Fruit fly (Drosophila melanogaster) whole organism, wandering third instar larva: ENCODE measurements around the gene Mst98Ca.

Source experiments
- Abd-B ChIP-seq: fragments of >200 bp; optimal IDR thresholded peaks from 2 replicates; lab custom pipeline; 2017; ENCODE audit warnings: missing biosample characterization, missing genetic modification characterization
- Dfd ChIP-seq: fragments of >200 bp; optimal IDR thresholded peaks from 2 replicates; lab custom pipeline; 2017; ENCODE audit warnings: missing biosample characterization, missing genetic modification characterization
- Mio ChIP-seq: sonication (Bioruptor generic); optimal IDR thresholded peaks from 2 replicates; lab custom pipeline; 2016; ENCODE audit warnings: missing biosample characterization, missing genetic modification characterization
- N ChIP-seq: fragments of >200 bp; optimal IDR thresholded peaks from 2 replicates; lab custom pipeline; 2018; ENCODE audit warnings: missing biosample characterization, missing external identifiers, missing genetic modification characterization
- dl ChIP-seq, 2 experiments: fragments of 175-275, 200-275 bp in 1 of 2; fragments of 200-275 bp in 1 of 2; sonication (Bioruptor generic); optimal IDR thresholded peaks; lab custom pipeline; 2018; ENCODE audit warnings: mild to moderate bottlenecking in 2 of 2, missing biosample characterization in 2 of 2, missing genetic modification characterization in 2 of 2, moderate library complexity in 2 of 2; ENCODE audit not compliant: partially characterized antibody in 2 of 2, insufficient read depth in 1 of 2
- dmrt93B ChIP-seq: fragments of 200-800 bp; sonication (Bioruptor generic); optimal IDR thresholded peaks from 2 replicates; lab custom pipeline; 2018; ENCODE audit warnings: missing biosample characterization, mild to moderate bottlenecking, missing genetic modification characterization
- dsf ChIP-seq: sonication (Bioruptor generic); optimal IDR thresholded peaks from 2 replicates; lab custom pipeline; 2016; ENCODE audit warnings: missing biosample characterization, missing genetic modification characterization, borderline replicate concordance
- ey ChIP-seq: fragments of 200-800 bp; sonication (Bioruptor generic); optimal IDR thresholded peaks from 2 replicates; lab custom pipeline; 2016; ENCODE audit warnings: missing biosample characterization, missing genetic modification characterization
- h ChIP-seq: fragments of 200-800 bp; sonication (Bioruptor generic); optimal IDR thresholded peaks from 3 replicates; lab custom pipeline; 2016; ENCODE audit warnings: missing biosample characterization, mild to moderate bottlenecking, missing genetic modification characterization
- psq ChIP-seq: fragments of 200-800 bp; sonication (Bioruptor generic); optimal IDR thresholded peaks from 3 replicates; lab custom pipeline; 2017; ENCODE audit warnings: missing biosample characterization, mild to moderate bottlenecking, missing genetic modification characterization, moderate library complexity
- tai ChIP-seq: sonication (Bioruptor generic); optimal IDR thresholded peaks from 2 replicates; lab custom pipeline; 2016; ENCODE audit warnings: missing biosample characterization, missing genetic modification characterization
- woc ChIP-seq: sonication (Bioruptor generic); optimal IDR thresholded peaks from 2 replicates; lab custom pipeline; 2016; ENCODE audit warnings: missing biosample characterization, mild to moderate bottlenecking, missing genetic modification characterization

DNA sequence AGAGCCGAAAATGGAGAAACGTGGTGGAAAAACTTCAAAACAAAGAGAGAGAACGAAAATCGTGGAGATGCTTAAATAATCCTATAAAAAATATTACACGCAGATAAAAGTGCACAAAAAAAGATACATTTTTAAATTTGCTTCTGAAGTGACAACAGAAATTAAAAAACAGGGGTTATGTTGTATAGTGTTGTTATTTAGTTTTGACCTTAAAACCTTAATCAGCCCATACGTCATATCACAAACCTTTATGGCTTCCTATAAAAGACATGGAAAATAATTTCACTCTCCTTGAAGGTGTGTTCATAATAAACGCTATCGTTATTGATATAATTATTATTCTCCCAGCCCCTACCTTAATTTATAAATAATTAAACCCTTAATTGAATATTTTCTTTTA, 36.0 kb downstream of the Mst98Ca start:
- TF ChIP-seq tai (GFP tag; lab: Kevin White, UChicago) (no peak), Abd-B (no peak), h (GFP tag; lab: Kevin White, UChicago) (no peak), dmrt93B (GFP tag; lab: Kevin White, UChicago) (no peak), psq (no peak), Dfd (no peak), dl (GFP tag; optimal IDR thresholded peaks at IDR 0.05; lab: Kevin White, UChicago; ENCODE audit: insufficient read depth in 1 of 2, partially characterized antibody in 2 of 2) (no peak), ey (GFP tag; lab: Kevin White, UChicago) (no peak), dsf (no peak), woc (no peak), N (no peak), Mio (no peak)
